Fruit fly (Drosophila melanogaster) whole organism, prepupa: ENCODE data around the gene Edg91.

Experiments
- CG10669 ChIP-seq: fragments of 200-800 bp; sonication (Bioruptor generic); optimal IDR thresholded peaks from 3 replicates; lab custom pipeline; 2018; ENCODE audit warnings: missing biosample characterization, mild to moderate bottlenecking, missing genetic modification characterization, moderate library complexity
- CG11902 ChIP-seq: fragments of 200-800 bp; sonication (Bioruptor generic); optimal IDR thresholded peaks from 3 replicates; lab custom pipeline; 2016; ENCODE audit warnings: missing biosample characterization, missing genetic modification characterization
- CG16779 ChIP-seq: fragments of 200-800 bp; sonication (Bioruptor generic); optimal IDR thresholded peaks from 3 replicates; lab custom pipeline; 2017; ENCODE audit warnings: missing biosample characterization, mild to moderate bottlenecking, missing genetic modification characterization
- CG32006 ChIP-seq: fragments of 200-800 bp; sonication (Bioruptor generic); optimal IDR thresholded peaks from 3 replicates; lab custom pipeline; 2017; ENCODE audit warnings: missing biosample characterization, mild to moderate bottlenecking, missing genetic modification characterization
- CG34406 ChIP-seq: fragments of 200-800 bp; sonication (Bioruptor generic); optimal IDR thresholded peaks from 3 replicates; lab custom pipeline; 2016; ENCODE audit warnings: missing biosample characterization, missing genetic modification characterization
- CG6276 ChIP-seq: fragments of 200-800 bp; sonication (Bioruptor generic); optimal IDR thresholded peaks from 2 replicates; lab custom pipeline; 2017; ENCODE audit warnings: missing biosample characterization, mild to moderate bottlenecking, missing genetic modification characterization
- Eip75B ChIP-seq: fragments of 200-800 bp; sonication (Bioruptor generic); optimal IDR thresholded peaks from 3 replicates; lab custom pipeline; 2016; ENCODE audit warnings: missing biosample characterization, missing genetic modification characterization
- Hr4 ChIP-seq: fragments of 200-800 bp; sonication (Bioruptor generic); optimal IDR thresholded peaks from 3 replicates; lab custom pipeline; 2016; ENCODE audit warnings: missing biosample characterization, missing genetic modification characterization
- Lpt ChIP-seq: fragments of 200-800 bp; sonication (Bioruptor generic); optimal IDR thresholded peaks from 3 replicates; lab custom pipeline; 2016; ENCODE audit warnings: missing biosample characterization, missing genetic modification characterization
- fd85E ChIP-seq: fragments of 200-800 bp; sonication (Bioruptor generic); optimal IDR thresholded peaks from 3 replicates; lab custom pipeline; 2016; ENCODE audit warnings: missing biosample characterization, missing genetic modification characterization
- fkh ChIP-seq: fragments of 200-800 bp; sonication (Bioruptor generic); optimal IDR thresholded peaks from 3 replicates; lab custom pipeline; 2017; ENCODE audit warnings: missing biosample characterization, mild to moderate bottlenecking, missing genetic modification characterization, moderate library complexity

dm6 chr3R:17617976-17618308 is 6.6 kb upstream of the Edg91 start:
- TF ChIP-seq CG16779 (tag; lab: Kevin White, UChicago) (peak; percentile 9), CG11902 (GFP tag; lab: Kevin White, UChicago) (no peak), CG6276 (GFP tag; lab: Kevin White, UChicago) (no peak), fkh (GFP tag; lab: Kevin White, UChicago) (no peak), CG32006 (no peak), Eip75B (no peak), CG10669 (GFP tag; lab: Kevin White, UChicago) (no peak), Lpt (GFP tag; lab: Kevin White, UChicago) (no peak), CG34406 (GFP tag; lab: Kevin White, UChicago) (no peak), Hr4 (GFP tag; lab: Kevin White, UChicago) (no peak), fd85E (no peak)
